Fruit fly (Drosophila melanogaster) whole organism: ENCODE measurements around the gene E2f1.

Experiments used
- Dll ChIP-seq: fragments of >200 bp; optimal IDR thresholded peaks from 2 replicates; lab custom pipeline; 2017
- EcR ChIP-seq, 2 experiments: fragments of >200 bp; optimal IDR thresholded peaks; 2 replicates each; lab custom pipeline; 2017; ENCODE audit warnings: missing biosample characterization in 2 of 2, missing genetic modification characterization in 2 of 2, missing genetic modification reagents in 2 of 2
- pan ChIP-seq: fragments of >200 bp; optimal IDR thresholded peaks from 2 replicates; lab custom pipeline; 2017
- psq ChIP-seq: fragments of >200 bp; optimal IDR thresholded peaks from 2 replicates; lab custom pipeline; 2017
- usp ChIP-seq: fragments of >200 bp; optimal IDR thresholded peaks from 2 replicates; lab custom pipeline; 2017; ENCODE audit warnings: missing biosample characterization, missing genetic modification characterization, mixed read lengths

dm6 chr3R:21590203-21590659, 70.4 kb downstream of the E2f1 start:
- TF ChIP-seq Dll (lab: Kevin White, UChicago) (no peak), EcR (GFP tag; optimal IDR thresholded peaks at IDR 0.05; lab: Kevin White, UChicago) (no peak), pan (lab: Kevin White, UChicago) (no peak), usp (GFP tag; lab: Kevin White, UChicago) (no peak), psq (no peak)
